Fruit fly (Drosophila melanogaster) whole organism, pupa: ENCODE data around the gene twr.

ENCODE experiments used
- CG14655 ChIP-seq: fragments of 200-800 bp; sonication (Bioruptor generic); optimal IDR thresholded peaks from 3 replicates; lab custom pipeline; 2017; ENCODE audit warnings: mild to moderate bottlenecking, missing biosample characterization, missing genetic modification reagents, missing genetic modification characterization
- CG15710 ChIP-seq: fragments of 200-800 bp; sonication (Bioruptor generic); optimal IDR thresholded peaks from 2 replicates; lab custom pipeline; 2018; ENCODE audit warnings: missing biosample characterization, mild to moderate bottlenecking, missing genetic modification characterization, moderate library complexity
- CG32121 ChIP-seq: fragments of 200-800 bp; sonication (Bioruptor generic); IDR thresholded peaks from 2 replicates; pipeline ENCODE4 v1.3.6; 2022; ENCODE audit warnings: missing biosample characterization, missing genetic modification characterization
- CG9948 ChIP-seq: fragments of 200-800 bp; sonication (Bioruptor generic); optimal IDR thresholded peaks from 2 replicates; lab custom pipeline; 2018; ENCODE audit warnings: missing biosample characterization, mild to moderate bottlenecking, missing genetic modification characterization, moderate library complexity
- D1 ChIP-seq: fragments of 200-800 bp; sonication (Bioruptor generic); optimal IDR thresholded peaks from 2 replicates; lab custom pipeline; 2018; ENCODE audit warnings: missing biosample characterization, mild to moderate bottlenecking, missing genetic modification characterization, moderate library complexity
- Pif1B ChIP-seq: fragments of 200-800 bp; sonication (Bioruptor generic); optimal IDR thresholded peaks from 3 replicates; lab custom pipeline; 2016; ENCODE audit warnings: missing biosample characterization, missing genetic modification characterization

The twr gene

DNA sequence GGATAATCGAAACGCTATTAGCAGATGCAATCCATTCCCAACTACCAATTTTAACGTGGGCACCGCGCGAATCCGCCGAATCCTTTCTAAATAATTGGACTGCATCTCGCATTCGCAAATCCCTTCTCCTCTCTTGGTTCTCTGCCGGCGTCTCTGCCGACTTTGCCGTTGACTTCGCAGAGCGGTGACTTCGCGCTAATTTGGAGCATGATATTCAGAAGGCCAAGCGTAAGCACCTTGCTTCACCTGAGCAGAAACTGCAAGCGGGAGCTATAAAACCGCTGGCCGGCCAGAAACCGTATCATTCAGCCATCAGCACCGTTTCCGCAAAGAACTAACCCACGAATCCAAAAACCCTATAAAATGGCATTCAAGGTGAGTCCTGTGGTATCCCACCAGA, 46.1 kb downstream of the twr start, which contains the start of gene Ccp84Aa:
Gene Ccp84Aa, plus strand, starts transcription at position 301 of the 400 bp plus-strand sequence.
- TF ChIP-seq CG15710 (tag; lab: Kevin White, UChicago), result no peak
- no peak for TF ChIP-seq Pif1B (GFP tag; lab: Kevin White, UChicago)
- TF ChIP-seq CG32121 (GFP tag; lab: Robert Waterston, UW), result no peak

DNA sequence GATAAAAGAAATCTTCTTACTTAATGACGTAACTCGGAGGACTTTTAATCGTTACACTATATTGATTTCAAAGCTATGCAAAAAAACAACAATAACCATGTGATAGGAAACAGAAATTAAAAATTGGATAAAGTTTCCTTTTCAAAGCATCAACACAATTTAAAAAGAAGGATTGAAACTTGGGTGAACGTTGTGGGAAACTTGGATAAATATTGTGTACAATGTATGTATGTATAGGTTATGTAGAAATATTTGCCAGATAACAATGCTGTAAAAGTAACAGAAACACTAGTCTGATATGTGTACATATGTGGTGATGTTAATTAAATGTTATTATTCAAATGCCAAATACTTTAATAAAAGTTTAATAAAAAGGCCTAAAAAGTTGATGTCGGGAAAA, 48.6 kb downstream of the twr start:
- TF ChIP-seq CG9948 (tag; lab: Kevin White, UChicago) (no peak), D1 (tag; lab: Kevin White, UChicago) (peak; percentile 64)

DNA sequence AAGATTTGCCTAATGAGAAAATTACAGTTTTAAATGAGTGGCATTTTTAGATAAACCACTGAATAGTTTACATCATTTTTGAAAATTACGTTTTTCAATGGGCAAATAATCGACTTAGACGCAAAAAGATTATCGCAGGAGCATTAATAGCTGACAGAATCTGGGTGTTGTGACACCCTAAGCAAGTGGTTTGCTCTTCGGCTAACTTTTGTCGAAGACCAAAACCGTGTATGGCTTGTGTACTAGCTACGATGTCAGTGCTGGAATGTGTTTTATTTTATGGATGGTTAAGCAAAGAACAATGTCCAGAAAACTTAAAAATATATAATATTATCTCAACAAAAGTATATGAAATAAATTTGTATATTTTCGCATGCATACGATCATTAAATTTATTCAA, 51.2 kb downstream of the twr start:
- TF ChIP-seq D1 (tag; lab: Kevin White, UChicago), result peak; percentile 67
- TF ChIP-seq CG14655 (GFP tag; lab: Kevin White, UChicago), result no peak
